Worm (Caenorhabditis elegans) whole organism, L4/young adult: ENCODE measurements around the gene M02E1.4.

Experiments used
- W03F9.2 ChIP-seq: fragments of 150-350 bp; optimal IDR thresholded peaks from 2 replicates; lab custom pipeline; 2014; ENCODE audit warnings: missing biosample characterization, missing genetic modification characterization
- dao-5 ChIP-seq: sonication (generic microtip); optimal IDR thresholded peaks from 2 replicates; lab custom pipeline; 2016; ENCODE audit warnings: missing genotype, missing genetic modification characterization, moderate library complexity, missing compliant biosample characterization
- him-1 ChIP-seq: sonication (generic microtip); optimal IDR thresholded peaks from 2 replicates; lab custom pipeline; 2016; ENCODE audit warnings: missing genotype, missing genetic modification reagents, missing genetic modification characterization, missing compliant biosample characterization

ce11 chrX:311211-311610 lies 1.9 kb upstream of the M02E1.4 start, which contains the start of gene nlp-64:
- TF ChIP-seq dao-5 (tag; lab: Kevin White, UChicago) (no peak), W03F9.2 (tag; lab: Kevin White, UChicago) (no peak), him-1 (tag; lab: Kevin White, UChicago) (no peak)
